Fruit fly (Drosophila melanogaster) whole organism, embryonic: ENCODE measurements around the gene CG15296.

Experiments used
- Atf6 ChIP-seq: fragments of 200-800 bp; sonication (Bioruptor generic); IDR thresholded peaks from 2 replicates; pipeline ENCODE4 v1.3.6; 2022; ENCODE audit warnings: missing biosample characterization, missing genetic modification characterization
- CG11456 ChIP-seq: fragments of 200-800 bp; sonication (Bioruptor generic); IDR thresholded peaks from 3 replicates; pipeline ENCODE4 v1.3.6; 2022; ENCODE audit warnings: missing biosample characterization, missing genetic modification characterization
- CG12942 ChIP-seq: fragments of 200-800 bp; sonication (Bioruptor generic); optimal IDR thresholded peaks from 3 replicates; lab custom pipeline; 2016; ENCODE audit warnings: missing biosample characterization, missing genetic modification characterization
- CG13624 ChIP-seq: fragments of 200-800 bp; sonication (Bioruptor generic); optimal IDR thresholded peaks from 2 replicates; lab custom pipeline; 2016; ENCODE audit warnings: missing biosample characterization, missing genetic modification characterization
- CG1603 ChIP-seq: fragments of 200-800 bp; sonication (Bioruptor generic); optimal IDR thresholded peaks from 2 replicates; lab custom pipeline; 2019; ENCODE audit warnings: missing biosample characterization, mild to moderate bottlenecking, missing genetic modification characterization, moderate library complexity
- CG17328 ChIP-seq: fragments of 200-800 bp; sonication (Bioruptor generic); IDR thresholded peaks from 2 replicates; pipeline ENCODE4 v1.3.6; 2022; ENCODE audit warnings: missing biosample characterization, missing genetic modification characterization
- CG1832 ChIP-seq: fragments of 200-800 bp; sonication (Bioruptor generic); optimal IDR thresholded peaks from 2 replicates; lab custom pipeline; 2017; ENCODE audit warnings: missing biosample characterization, mild to moderate bottlenecking, missing genetic modification characterization, inconsistent platforms
- CG18599 ChIP-seq: fragments of 200-800 bp; sonication (Bioruptor generic); optimal IDR thresholded peaks from 3 replicates; lab custom pipeline; 2017; ENCODE audit warnings: missing biosample characterization, missing genetic modification characterization, mild to moderate bottlenecking, moderate library complexity, missing genetic modification reagents
- CG2199 ChIP-seq: fragments of 200-800 bp; sonication (Bioruptor generic); IDR thresholded peaks from 3 replicates; pipeline ENCODE4 v1.3.6; 2022; ENCODE audit warnings: missing biosample characterization, missing genetic modification characterization
- CG2712 ChIP-seq: fragments of 200-800 bp; optimal IDR thresholded peaks from 3 replicates; lab custom pipeline; 2019; ENCODE audit warnings: missing biosample characterization, mild to moderate bottlenecking, missing genetic modification characterization, moderate library complexity
- CG30403 ChIP-seq: fragments of 200-800 bp; sonication (Bioruptor generic); optimal IDR thresholded peaks from 3 replicates; lab custom pipeline; 2016; ENCODE audit warnings: missing biosample characterization, missing genetic modification characterization
- CG31388 ChIP-seq: fragments of 200-800 bp; sonication (Bioruptor generic); optimal IDR thresholded peaks from 2 replicates; lab custom pipeline; 2016; ENCODE audit warnings: missing biosample characterization, missing genetic modification characterization
- CG3163 ChIP-seq: fragments of 200-800 bp; sonication (Bioruptor generic); optimal IDR thresholded peaks from 3 replicates; lab custom pipeline; 2016; ENCODE audit warnings: missing biosample characterization, missing genetic modification characterization
- CG32532 ChIP-seq: fragments of 200-800 bp; sonication (Bioruptor generic); IDR thresholded peaks from 2 replicates; pipeline ENCODE4 v1.3.6; 2022; ENCODE audit warnings: missing biosample characterization, missing genetic modification characterization
- CG3847 ChIP-seq: fragments of 200-800 bp; sonication (Bioruptor generic); IDR thresholded peaks from 2 replicates; pipeline ENCODE4 v1.3.6; 2022; ENCODE audit warnings: missing biosample characterization, missing genetic modification characterization
- CG4282 ChIP-seq: fragments of 200-800 bp; sonication (Bioruptor generic); optimal IDR thresholded peaks from 2 replicates; lab custom pipeline; 2016; ENCODE audit warnings: missing biosample characterization, missing genetic modification characterization
- CG6791 ChIP-seq: fragments of 200-800 bp; sonication (Bioruptor generic); IDR thresholded peaks from 3 replicates; pipeline ENCODE4 v1.3.6; 2022; ENCODE audit warnings: missing biosample characterization, missing genetic modification characterization; ENCODE audit not compliant: partially characterized antibody
- CG7839 ChIP-seq: fragments of 200-800 bp; sonication (Bioruptor generic); optimal IDR thresholded peaks from 3 replicates; lab custom pipeline; 2018; ENCODE audit warnings: missing biosample characterization, mild to moderate bottlenecking, missing genetic modification characterization, moderate library complexity
- CG8089 ChIP-seq: fragments of 200-800 bp; sonication (Bioruptor generic); optimal IDR thresholded peaks from 3 replicates; lab custom pipeline; 2016; ENCODE audit warnings: missing biosample characterization, missing genetic modification characterization
- CG9797 ChIP-seq: fragments of 200-800 bp; sonication (Bioruptor generic); optimal IDR thresholded peaks from 3 replicates; lab custom pipeline; 2018; ENCODE audit warnings: missing biosample characterization, mild to moderate bottlenecking, missing genetic modification characterization
- Camta ChIP-seq: fragments of 200-800 bp; sonication (Bioruptor generic); optimal IDR thresholded peaks from 2 replicates; lab custom pipeline; 2016; ENCODE audit warnings: missing biosample characterization, missing genetic modification characterization
- D19A ChIP-seq: fragments of 200-800 bp; optimal IDR thresholded peaks from 3 replicates; lab custom pipeline; 2019; ENCODE audit warnings: missing biosample characterization, mild to moderate bottlenecking, missing genetic modification characterization, moderate library complexity
- GATAe ChIP-seq: fragments of 200-800 bp; sonication (Bioruptor generic); conservative IDR thresholded peaks from 2 replicates; pipeline ENCODE4 v1.3.6; 2022; ENCODE audit warnings: missing biosample characterization, missing genetic modification characterization
- Gug ChIP-seq: fragments of 200-800 bp; sonication (Bioruptor generic); IDR thresholded peaks from 4 replicates; pipeline ENCODE4 v1.3.6; 2022; ENCODE audit warnings: missing biosample characterization, missing genetic modification characterization
- Hmr ChIP-seq: fragments of 200-800 bp; sonication (Bioruptor generic); optimal IDR thresholded peaks from 3 replicates; lab custom pipeline; 2017; ENCODE audit warnings: mild to moderate bottlenecking, missing biosample characterization, missing genetic modification reagents, missing genetic modification characterization
- bab2 ChIP-seq: fragments of 200-800 bp; sonication (Bioruptor generic); optimal IDR thresholded peaks from 2 replicates; lab custom pipeline; 2016; ENCODE audit warnings: missing biosample characterization, missing genetic modification characterization
- cas ChIP-seq: fragments of 200-800 bp; sonication (Bioruptor generic); IDR thresholded peaks from 2 replicates; pipeline ENCODE4 v1.3.6; 2022; ENCODE audit warnings: missing biosample characterization, missing genetic modification characterization
- cg ChIP-seq: fragments of 200-800 bp; sonication (Bioruptor generic); optimal IDR thresholded peaks from 3 replicates; lab custom pipeline; 2019; ENCODE audit warnings: missing biosample characterization, mild to moderate bottlenecking, missing genetic modification characterization, moderate library complexity
- dm ChIP-seq: fragments of 200-800 bp; sonication (Bioruptor generic); optimal IDR thresholded peaks from 3 replicates; lab custom pipeline; 2016; ENCODE audit warnings: missing biosample characterization, missing genetic modification characterization
- fd64A ChIP-seq: fragments of 200-800 bp; sonication (Bioruptor generic); optimal IDR thresholded peaks from 3 replicates; lab custom pipeline; 2018; ENCODE audit warnings: missing biosample characterization, mild to moderate bottlenecking, missing genetic modification characterization
- gcm ChIP-seq: fragments of 200-800 bp; sonication (Bioruptor generic); optimal IDR thresholded peaks from 2 replicates; lab custom pipeline; 2019; ENCODE audit warnings: missing biosample characterization, mild to moderate bottlenecking, missing genetic modification characterization, moderate library complexity
- grau ChIP-seq: fragments of 200-800 bp; optimal IDR thresholded peaks from 3 replicates; lab custom pipeline; 2019; ENCODE audit warnings: missing biosample characterization, mild to moderate bottlenecking, missing genetic modification characterization, moderate library complexity
- gsb ChIP-seq: fragments of 200-800 bp; sonication (Bioruptor generic); IDR thresholded peaks from 2 replicates; pipeline ENCODE4 v1.3.6; 2022; ENCODE audit warnings: missing biosample characterization, missing genetic modification characterization
- gsb-n ChIP-seq: fragments of 200-800 bp; sonication (Bioruptor generic); optimal IDR thresholded peaks from 3 replicates; lab custom pipeline; 2018; ENCODE audit warnings: missing biosample characterization, mild to moderate bottlenecking, missing genetic modification characterization
- hb ChIP-seq: fragments of 200-800 bp; sonication (Bioruptor generic); IDR thresholded peaks from 3 replicates; pipeline ENCODE4 v1.3.6; 2022; ENCODE audit warnings: missing biosample characterization, missing genetic modification characterization; ENCODE audit not compliant: partially characterized antibody
- lov ChIP-seq, 2 experiments: fragments of 200-800 bp in 1 of 2; fragments of >200 bp in 1 of 2; sonication (Bioruptor generic) in 1 of 2; IDR thresholded peaks in 1 of 2; optimal IDR thresholded peaks in 1 of 2; 2 replicates in 1 of 2; 3 replicates in 1 of 2; pipeline versions ENCODE4 v1.3.6 to Lab custom; 2017 to 2022; ENCODE audit warnings: missing biosample characterization in 1 of 2, missing genetic modification characterization in 1 of 2
- maf-S ChIP-seq: fragments of 200-800 bp; sonication (Bioruptor generic); optimal IDR thresholded peaks from 2 replicates; lab custom pipeline; 2016; ENCODE audit warnings: missing biosample characterization, missing genetic modification characterization
- mam ChIP-seq: fragments of 200-800 bp; sonication (Bioruptor generic); optimal IDR thresholded peaks from 3 replicates; lab custom pipeline; 2016; ENCODE audit warnings: missing biosample characterization, missing genetic modification characterization
- nau ChIP-seq: fragments of 200-800 bp; sonication (Bioruptor generic); optimal IDR thresholded peaks from 3 replicates; lab custom pipeline; 2017; ENCODE audit warnings: missing biosample characterization, mild to moderate bottlenecking, missing genetic modification characterization, missing genetic modification reagents
- nmo ChIP-seq: fragments of 200-800 bp; sonication (Bioruptor generic); optimal IDR thresholded peaks from 2 replicates; lab custom pipeline; 2018; ENCODE audit warnings: missing biosample characterization, mild to moderate bottlenecking, missing genetic modification characterization, moderate library complexity
- onecut ChIP-seq: fragments of 200-800 bp; sonication (Bioruptor generic); IDR thresholded peaks from 2 replicates; pipeline ENCODE4 v1.3.6; 2022; ENCODE audit warnings: missing biosample characterization, missing genetic modification characterization
- p53 ChIP-seq: fragments of 200-800 bp; sonication (Bioruptor generic); optimal IDR thresholded peaks from 2 replicates; lab custom pipeline; 2016; ENCODE audit warnings: missing biosample characterization, missing genetic modification characterization
- phol ChIP-seq: fragments of 200-800 bp; sonication (Bioruptor generic); optimal IDR thresholded peaks from 3 replicates; lab custom pipeline; 2018; ENCODE audit warnings: missing biosample characterization, mild to moderate bottlenecking, missing genetic modification characterization, moderate library complexity
- sc ChIP-seq, 3 experiments: fragments of >200 bp in 2 of 3; fragments of 200-800 bp in 1 of 3; sonication (Bioruptor generic) in 1 of 3; optimal IDR thresholded peaks; 2 replicates in 2 of 3; 3 replicates in 1 of 3; lab custom pipeline; 2017; ENCODE audit warnings: mild to moderate bottlenecking in 1 of 3, missing biosample characterization in 1 of 3, missing genetic modification characterization in 1 of 3, missing genetic modification reagents in 1 of 3
- toy ChIP-seq: fragments of 200-800 bp; sonication (Bioruptor generic); IDR thresholded peaks from 2 replicates; pipeline ENCODE4 v1.3.6; 2022; ENCODE audit warnings: missing biosample characterization, missing genetic modification characterization
- vfl ChIP-seq: fragments of 200-800 bp; sonication (Bioruptor generic); optimal IDR thresholded peaks from 2 replicates; lab custom pipeline; 2016; ENCODE audit warnings: missing biosample characterization, missing genetic modification characterization
- wek ChIP-seq: fragments of 200-800 bp; sonication (Bioruptor generic); optimal IDR thresholded peaks from 3 replicates; lab custom pipeline; 2018; ENCODE audit warnings: missing biosample characterization, mild to moderate bottlenecking, missing genetic modification characterization, moderate library complexity

CG15296 gene

DNA sequence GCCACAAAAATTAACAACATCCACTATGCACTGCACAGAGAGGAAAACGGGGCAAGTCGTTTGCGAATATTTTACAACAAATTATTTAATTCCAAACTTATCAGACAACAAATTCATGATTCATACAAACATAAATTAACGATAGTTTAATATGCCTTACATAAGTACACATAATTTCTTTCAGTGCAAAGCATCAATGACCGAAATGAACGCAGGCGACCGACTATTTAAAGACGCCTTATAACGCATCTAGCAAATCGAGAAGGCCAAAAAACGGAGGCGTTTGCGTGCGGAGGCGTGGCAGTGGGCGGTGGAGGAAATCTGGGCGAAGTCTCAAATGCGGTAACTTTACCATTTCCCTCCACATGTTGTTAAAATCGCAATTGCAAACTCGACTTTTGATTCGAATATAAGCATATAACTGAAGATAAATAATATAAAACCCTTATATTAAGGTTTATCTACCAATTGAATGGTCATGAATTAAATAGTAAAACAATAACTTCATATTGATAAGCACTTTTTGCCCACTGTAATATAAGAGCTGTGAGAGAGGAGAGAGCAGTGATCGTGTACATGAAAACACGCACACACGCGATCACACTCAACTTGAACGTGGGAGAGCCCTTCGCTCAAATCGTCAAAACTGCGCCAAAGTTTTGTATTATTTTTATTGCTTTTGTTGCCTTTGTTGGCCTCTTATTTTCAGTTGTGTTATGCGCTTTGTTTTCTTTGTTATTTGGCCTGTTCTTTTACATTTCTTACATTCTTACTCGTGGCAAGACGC lies 19.1 kb downstream of the CG15296 start (continued):
- TF ChIP-seq fd64A (GFP tag; lab: Kevin White, UChicago) (peak; percentile 75), CG11456 (GFP tag; lab: Robert Waterston, UW) (peak; percentile 85), CG32532 (GFP tag; lab: Robert Waterston, UW) (peak; percentile 52), sc (optimal IDR thresholded peaks at IDR 0.05; lab: Kevin White, UChicago) (no peak), sc (GFP tag; optimal IDR thresholded peaks at IDR 0.05; lab: Kevin White, UChicago) (peak; percentile 81), cas (GFP tag; lab: Robert Waterston, UW) (no peak), cg (GFP tag; lab: Kevin White, UChicago) (peak; percentile 21), CG3163 (peak; percentile 64), gcm (GFP tag; lab: Kevin White, UChicago) (peak; percentile 90), lov (optimal IDR thresholded peaks at IDR 0.05; lab: Kevin White, UChicago) (no peak), lov (GFP tag; IDR thresholded peaks at IDR 0.05; lab: Robert Waterston, UW) (peak; percentile 91), CG31388 (GFP tag; lab: Kevin White, UChicago) (peak; percentile 50), CG18599 (GFP tag; lab: Kevin White, UChicago) (peak; percentile 84), CG2199 (GFP tag; lab: Robert Waterston, UW) (peak; percentile 90), wek (GFP tag; lab: Kevin White, UChicago) (peak; percentile 85), CG4282 (GFP tag; lab: Kevin White, UChicago) (peak; percentile 29), p53 (peak; percentile 81), hb (no peak), CG6791 (no peak), nau (GFP tag; lab: Kevin White, UChicago) (peak; percentile 82), Hmr (peak; percentile 66), CG12942 (GFP tag; lab: Kevin White, UChicago) (peak; percentile 85), gsb-n (tag; lab: Kevin White, UChicago) (peak; percentile 88), CG7839 (tag; lab: Kevin White, UChicago) (peak; percentile 92), Atf6 (GFP tag; lab: Robert Waterston, UW) (peak; percentile 82), onecut (GFP tag; lab: Robert Waterston, UW) (peak; percentile 83), Camta (GFP tag; lab: Kevin White, UChicago) (peak; percentile 87), CG3847 (GFP tag; lab: Robert Waterston, UW) (peak; percentile 71), GATAe (0 out of 2 replicates have a peak, but pooled peaks have one; percentile 20), phol (peak; percentile 93), D19A (tag; lab: Kevin White, UChicago) (peak; percentile 85), dm (peak; percentile 85), CG8089 (GFP tag; lab: Kevin White, UChicago) (peak; percentile 80), grau (peak; percentile 87), CG1832 (GFP tag; lab: Kevin White, UChicago) (no peak), Gug (peak; percentile 86; the same call in 3 of the 4 replicates), bab2 (GFP tag; lab: Kevin White, UChicago) (peak; percentile 92), CG17328 (peak; percentile 92), CG2712 (tag; lab: Kevin White, UChicago) (peak; percentile 93), gsb (GFP tag; lab: Robert Waterston, UW) (peak; percentile 59), CG13624 (GFP tag; lab: Kevin White, UChicago) (peak; percentile 85), CG30403 (GFP tag; lab: Kevin White, UChicago) (peak; percentile 92), toy (GFP tag; lab: Robert Waterston, UW) (peak; percentile 64), maf-S (peak; percentile 74), CG9797 (no peak), mam (peak; percentile 80), nmo (GFP tag; lab: Kevin White, UChicago) (peak; percentile 96), CG1603 (tag; lab: Kevin White, UChicago) (peak; percentile 95), vfl (GFP tag; lab: Kevin White, UChicago) (peak; percentile 57)
